Fruit fly (Drosophila melanogaster) whole organism, embryonic: ENCODE measurements around the gene FipoQ.
A peak's percentile ranks its signal among the peaks of the same experiment; 100 is the strongest.

ENCODE experiments used
- Ada2b ChIP-seq: fragments of 200-800 bp; sonication (Bioruptor generic); IDR thresholded peaks from 2 replicates; pipeline ENCODE4 v1.3.6; 2022; ENCODE audit warnings: missing biosample characterization, missing genetic modification characterization
- Aef1 ChIP-seq: fragments of 200-800 bp; sonication (Bioruptor generic); IDR thresholded peaks from 3 replicates; pipeline ENCODE4 v1.3.6; 2022; ENCODE audit warnings: missing biosample characterization, missing genetic modification characterization
- BtbVII ChIP-seq: fragments of 200-800 bp; sonication (Bioruptor generic); optimal IDR thresholded peaks from 3 replicates; lab custom pipeline; 2017; ENCODE audit warnings: missing biosample characterization, mild to moderate bottlenecking, missing genetic modification characterization
- CG10209 ChIP-seq: fragments of 200-800 bp; sonication (Bioruptor generic); optimal IDR thresholded peaks from 3 replicates; lab custom pipeline; 2017; ENCODE audit warnings: missing biosample characterization, mild to moderate bottlenecking, missing genetic modification characterization, missing genetic modification reagents
- CG1024 ChIP-seq: fragments of 200-800 bp; sonication (Bioruptor generic); IDR thresholded peaks from 2 replicates; pipeline ENCODE4 v1.3.6; 2022; ENCODE audit warnings: missing biosample characterization, missing genetic modification characterization
- CG10366 ChIP-seq: fragments of 200-800 bp; sonication (Bioruptor generic); IDR thresholded peaks from 2 replicates; pipeline ENCODE4 v1.3.6; 2022; ENCODE audit warnings: missing biosample characterization, missing genetic modification characterization
- CG10959 ChIP-seq: fragments of 200-800 bp; sonication (Bioruptor generic); IDR thresholded peaks from 2 replicates; pipeline ENCODE4 v1.3.6; 2022; ENCODE audit warnings: missing biosample characterization, missing genetic modification characterization
- CG14441 ChIP-seq: fragments of 200-800 bp; sonication (Bioruptor generic); IDR thresholded peaks from 2 replicates; pipeline ENCODE4 v1.3.6; 2022; ENCODE audit warnings: missing biosample characterization, missing genetic modification characterization
- CG14710 ChIP-seq: fragments of 200-800 bp; sonication (Bioruptor generic); optimal IDR thresholded peaks from 3 replicates; lab custom pipeline; 2019; ENCODE audit warnings: missing biosample characterization, mild to moderate bottlenecking, missing genetic modification characterization, moderate library complexity
- CG1529 ChIP-seq: fragments of 200-800 bp; sonication (Bioruptor generic); optimal IDR thresholded peaks from 3 replicates; lab custom pipeline; 2018; ENCODE audit warnings: missing biosample characterization, missing genetic modification characterization
- CG16779 ChIP-seq: fragments of 200-800 bp; sonication (Bioruptor generic); IDR thresholded peaks from 2 replicates; pipeline ENCODE4 v1.3.6; 2022; ENCODE audit warnings: missing biosample characterization, missing genetic modification characterization
- CG30020 ChIP-seq: fragments of 200-800 bp; optimal IDR thresholded peaks from 2 replicates; lab custom pipeline; 2019; ENCODE audit warnings: missing biosample characterization, mild to moderate bottlenecking, missing genetic modification characterization, moderate library complexity
- CG30403 ChIP-seq: fragments of 200-800 bp; sonication (Bioruptor generic); optimal IDR thresholded peaks from 3 replicates; lab custom pipeline; 2016; ENCODE audit warnings: missing biosample characterization, missing genetic modification characterization
- CG3847 ChIP-seq: fragments of 200-800 bp; sonication (Bioruptor generic); IDR thresholded peaks from 2 replicates; pipeline ENCODE4 v1.3.6; 2022; ENCODE audit warnings: missing biosample characterization, missing genetic modification characterization
- CG43689 ChIP-seq: fragments of 200-800 bp; sonication (Bioruptor generic); IDR thresholded peaks from 2 replicates; pipeline ENCODE4 v1.3.6; 2022; ENCODE audit warnings: missing biosample characterization, missing genetic modification characterization
- CG6272 ChIP-seq: fragments of 200-800 bp; sonication (Bioruptor generic); IDR thresholded peaks from 2 replicates; pipeline ENCODE4 v1.3.6; 2022; ENCODE audit warnings: missing biosample characterization, missing genetic modification characterization
- CG6791 ChIP-seq: fragments of 200-800 bp; sonication (Bioruptor generic); IDR thresholded peaks from 3 replicates; pipeline ENCODE4 v1.3.6; 2022; ENCODE audit warnings: missing biosample characterization, missing genetic modification characterization; ENCODE audit not compliant: partially characterized antibody
- CG6813 ChIP-seq: fragments of 200-800 bp; sonication (Bioruptor generic); optimal IDR thresholded peaks from 2 replicates; lab custom pipeline; 2017; ENCODE audit warnings: missing biosample characterization, missing genetic modification characterization, mild to moderate bottlenecking, moderate library complexity, missing genetic modification reagents
- CG7786 ChIP-seq: fragments of 200-800 bp; sonication (Bioruptor generic); optimal IDR thresholded peaks from 2 replicates; lab custom pipeline; 2016; ENCODE audit warnings: missing biosample characterization, missing genetic modification characterization
- CG7963 ChIP-seq: fragments of 200-800 bp; sonication (Bioruptor generic); IDR thresholded peaks from 3 replicates; pipeline ENCODE4 v1.3.6; 2022; ENCODE audit warnings: missing biosample characterization, missing genetic modification characterization; ENCODE audit not compliant: partially characterized antibody
- CG8281 ChIP-seq: fragments of 200-800 bp; sonication (Bioruptor generic); optimal IDR thresholded peaks from 2 replicates; lab custom pipeline; 2018; ENCODE audit warnings: missing biosample characterization, mild to moderate bottlenecking, missing genetic modification characterization, moderate library complexity
- CG8388 ChIP-seq: fragments of 200-800 bp; sonication (Bioruptor generic); optimal IDR thresholded peaks from 2 replicates; lab custom pipeline; 2019; ENCODE audit warnings: missing biosample characterization, mild to moderate bottlenecking, missing genetic modification characterization, moderate library complexity
- Ets65A ChIP-seq: fragments of 200-800 bp; sonication (Bioruptor generic); peaks from one replicate; lab custom pipeline; 2016; ENCODE audit warnings: missing biosample characterization, missing genetic modification characterization
- H15 ChIP-seq: fragments of 200-800 bp; sonication (Bioruptor generic); IDR thresholded peaks from 3 replicates; pipeline ENCODE4 v1.3.6; 2022; ENCODE audit warnings: missing biosample characterization, missing genetic modification characterization
- HHEX ChIP-seq: fragments of 200-800 bp; sonication (Bioruptor generic); optimal IDR thresholded peaks from 3 replicates; lab custom pipeline; 2017; ENCODE audit warnings: missing biosample characterization, mild to moderate bottlenecking, missing genetic modification characterization, missing genetic modification reagents
- HLH4C ChIP-seq: fragments of 200-800 bp; sonication (Bioruptor generic); IDR thresholded peaks from 3 replicates; pipeline ENCODE4 v1.3.6; 2022; ENCODE audit warnings: missing biosample characterization, missing genetic modification characterization; ENCODE audit not compliant: partially characterized antibody
- HLHmδ ChIP-seq: fragments of 200-800 bp; sonication (Bioruptor generic); optimal IDR thresholded peaks from 2 replicates; lab custom pipeline; 2018; ENCODE audit warnings: missing biosample characterization, mild to moderate bottlenecking, missing genetic modification characterization, moderate library complexity
- Hey ChIP-seq: fragments of 200-800 bp; sonication (Bioruptor generic); optimal IDR thresholded peaks from 3 replicates; lab custom pipeline; 2018; ENCODE audit warnings: missing biosample characterization, mild to moderate bottlenecking, missing genetic modification characterization
- Ravus ChIP-seq: fragments of 200-800 bp; sonication (Bioruptor generic); IDR thresholded peaks from 2 replicates; pipeline ENCODE4 v1.3.6; 2022; ENCODE audit warnings: missing biosample characterization, missing genetic modification characterization
- ap ChIP-seq: fragments of 200-800 bp; sonication (Bioruptor generic); IDR thresholded peaks from 2 replicates; pipeline ENCODE4 v1.3.6; 2022; ENCODE audit warnings: missing biosample characterization, missing genetic modification characterization
- ci ChIP-seq: fragments of 200-800 bp; sonication (Bioruptor generic); IDR thresholded peaks from 3 replicates; pipeline ENCODE4 v1.3.6; 2022; ENCODE audit warnings: missing biosample characterization, missing genetic modification characterization
- esg ChIP-seq: fragments of 200-800 bp; sonication (Bioruptor generic); conservative IDR thresholded peaks from 2 replicates; pipeline ENCODE4 v1.3.6; 2022; ENCODE audit warnings: missing biosample characterization, missing genetic modification characterization
- ewg ChIP-seq: fragments of 200-800 bp; sonication (Bioruptor generic); optimal IDR thresholded peaks from 3 replicates; lab custom pipeline; 2017; ENCODE audit warnings: mild to moderate bottlenecking, missing biosample characterization, missing genetic modification reagents, missing genetic modification characterization
- gem ChIP-seq: fragments of 200-800 bp; sonication (Bioruptor generic); optimal IDR thresholded peaks from 2 replicates; lab custom pipeline; 2019; ENCODE audit warnings: missing biosample characterization, mild to moderate bottlenecking, missing genetic modification characterization, moderate library complexity
- ind ChIP-seq: fragments of 200-800 bp; sonication (Bioruptor generic); optimal IDR thresholded peaks from 3 replicates; lab custom pipeline; 2016; ENCODE audit warnings: missing biosample characterization, missing genetic modification characterization
- lmd ChIP-seq: fragments of 200-800 bp; sonication (Bioruptor generic); IDR thresholded peaks from 2 replicates; pipeline ENCODE4 v1.3.6; 2022; ENCODE audit warnings: missing biosample characterization, missing genetic modification characterization
- otp ChIP-seq: fragments of 200-800 bp; sonication (Bioruptor generic); IDR thresholded peaks from 3 replicates; pipeline ENCODE4, ENCODE4 v1.3.6; 2022; ENCODE audit warnings: missing biosample characterization, missing genetic modification characterization
- pan ChIP-seq, 4 experiments: fragments of >200 bp in 3 of 4; fragments of 200-800 bp in 1 of 4; sonication (Bioruptor generic) in 1 of 4; optimal IDR thresholded peaks in 3 of 4; IDR thresholded peaks in 1 of 4; 2 replicates each; pipeline versions ENCODE4 v1.3.6 to Lab custom; 2017 to 2022; ENCODE audit warnings: missing biosample characterization in 2 of 4, missing genetic modification characterization in 2 of 4, mixed read lengths in 1 of 4
- prd ChIP-seq, 3 experiments: fragments of >200 bp in 2 of 3; fragments of 200-800 bp in 1 of 3; sonication (Bioruptor generic) in 1 of 3; optimal IDR thresholded peaks in 2 of 3; IDR thresholded peaks in 1 of 3; 2 replicates in 2 of 3; 3 replicates in 1 of 3; pipeline versions ENCODE4 v1.3.6 to Lab custom; 2017 to 2022; ENCODE audit warnings: missing biosample characterization in 1 of 3, missing genetic modification characterization in 1 of 3
- psq ChIP-seq: fragments of 200-800 bp; sonication (Bioruptor generic); optimal IDR thresholded peaks from 2 replicates; lab custom pipeline; 2017; ENCODE audit warnings: missing biosample characterization, missing genetic modification characterization
- pum ChIP-seq: fragments of 200-800 bp; sonication (Bioruptor generic); optimal IDR thresholded peaks from 2 replicates; lab custom pipeline; 2016; ENCODE audit warnings: missing biosample characterization, missing genetic modification characterization
- ranshi ChIP-seq: fragments of 200-800 bp; sonication (Bioruptor generic); IDR thresholded peaks from 2 replicates; pipeline ENCODE4 v1.3.6; 2022; ENCODE audit warnings: missing biosample characterization, missing genetic modification characterization
- row ChIP-seq: fragments of 200-800 bp; sonication (Bioruptor generic); IDR thresholded peaks from 3 replicates; pipeline ENCODE4 v1.3.6; 2022; ENCODE audit warnings: missing biosample characterization, missing genetic modification characterization
- sisA ChIP-seq: fragments of 200-800 bp; sonication (Bioruptor generic); IDR thresholded peaks from 2 replicates; pipeline ENCODE4 v1.3.6; 2022; ENCODE audit warnings: missing biosample characterization, missing genetic modification characterization
- slbo ChIP-seq: fragments of 200-800 bp; sonication (Bioruptor generic); IDR thresholded peaks from 2 replicates; pipeline ENCODE4 v1.3.6; 2022; ENCODE audit warnings: missing biosample characterization, missing genetic modification characterization
- stc ChIP-seq: fragments of 200-800 bp; sonication (Bioruptor generic); IDR thresholded peaks from 2 replicates; pipeline ENCODE4 v1.3.6; 2022; ENCODE audit warnings: missing biosample characterization, missing genetic modification characterization
- wor ChIP-seq: fragments of 200-800 bp; sonication (Bioruptor generic); IDR thresholded peaks from 2 replicates; pipeline ENCODE4 v1.3.6; 2022; ENCODE audit warnings: missing biosample characterization, missing genetic modification characterization

FipoQ gene

dm6 chr3R:29461069-29461468 lies 33.5 kb upstream of the FipoQ start (continued):
- no peak for TF ChIP-seq CG6813 (GFP tag; lab: Kevin White, UChicago)
- peak; percentile 16 for TF ChIP-seq CG8388
- TF ChIP-seq pum (GFP tag; lab: Kevin White, UChicago): no peak
- TF ChIP-seq HHEX (GFP tag; lab: Kevin White, UChicago): no peak
- TF ChIP-seq H15 (GFP tag; lab: Robert Waterston, UW): no peak
- no peak for TF ChIP-seq psq (GFP tag; lab: Kevin White, UChicago)
- TF ChIP-seq CG7786 (GFP tag; lab: Kevin White, UChicago): no peak
- no peak for TF ChIP-seq gem (tag; lab: Kevin White, UChicago)
- no peak for TF ChIP-seq prd (optimal IDR thresholded peaks at IDR 0.05; lab: Kevin White, UChicago)
- TF ChIP-seq prd (GFP tag; IDR thresholded peaks at IDR 0.05; lab: Robert Waterston, UW): 0 out of 3 replicates have a peak, but pooled peaks have one; percentile 22
- 0 out of 3 replicates have a peak, but pooled peaks have one; percentile 20 for TF ChIP-seq HLH4C (GFP tag; lab: Robert Waterston, UW)
- TF ChIP-seq CG30403 (GFP tag; lab: Kevin White, UChicago): no peak
- TF ChIP-seq CG6272 (GFP tag; lab: Robert Waterston, UW): 0 out of 2 replicates have a peak, but pooled peaks have one; percentile 19
- TF ChIP-seq Hey (tag; lab: Kevin White, UChicago): no peak
- TF ChIP-seq CG30020 (tag; lab: Kevin White, UChicago): no peak
- TF ChIP-seq CG14710 (tag; lab: Kevin White, UChicago): no peak
- TF ChIP-seq, all 482 proteins: peak for 19

- TF ChIP-seq CG1024 (GFP tag; lab: Robert Waterston, UW): peak; percentile 23; the same call in 1 of the 2 replicates
- TF ChIP-seq CG10366 (GFP tag; lab: Robert Waterston, UW): peak; percentile 13; the same call in 1 of the 2 replicates
- TF ChIP-seq row (GFP tag; lab: Robert Waterston, UW): peak; percentile 34; the same call in 1 of the 3 replicates
- peak; percentile 16; the same call in 1 of the 2 replicates for TF ChIP-seq CG3847
- TF ChIP-seq otp (GFP tag; lab: Robert Waterston, UW): 0 out of 3 replicates have a peak, but pooled peaks have one; percentile 36
- peak; percentile 15; the same call in 1 of the 3 replicates for TF ChIP-seq CG7963 (GFP tag; lab: Robert Waterston, UW)
- 0 out of 2 replicates have a peak, but pooled peaks have one; percentile 32 for TF ChIP-seq ranshi (GFP tag; lab: Robert Waterston, UW)
- TF ChIP-seq BtbVII (GFP tag; lab: Kevin White, UChicago): no peak
- TF ChIP-seq Ravus (GFP tag; lab: Robert Waterston, UW): no peak
- TF ChIP-seq CG16779: 0 out of 2 replicates have a peak, but pooled peaks have one; percentile 6
- TF ChIP-seq esg (GFP tag; lab: Robert Waterston, UW): peak; percentile 28; the same call in 1 of the 2 replicates
- TF ChIP-seq Ets65A (GFP tag; lab: Kevin White, UChicago): peak; percentile 7
- peak; percentile 29; the same call in 1 of the 3 replicates for TF ChIP-seq Aef1 (GFP tag; lab: Robert Waterston, UW)
- TF ChIP-seq ci (GFP tag; lab: Robert Waterston, UW): peak; percentile 48; the same call in 1 of the 3 replicates
- TF ChIP-seq CG6791: 0 out of 3 replicates have a peak, but pooled peaks have one; percentile 12
- no peak for TF ChIP-seq CG1529 (GFP tag; lab: Kevin White, UChicago)
- TF ChIP-seq ewg (GFP tag; lab: Kevin White, UChicago): no peak
- TF ChIP-seq HLHmδ: no peak
- no peak for TF ChIP-seq pan (optimal IDR thresholded peaks at IDR 0.05; lab: Kevin White, UChicago)
- peak in 1 of 2 experiments; percentile 16 for TF ChIP-seq pan (GFP tag; optimal IDR thresholded peaks at IDR 0.05 in 1 of 2, IDR thresholded peaks at IDR 0.05 in 1 of 2)
- TF ChIP-seq ind (GFP tag; lab: Kevin White, UChicago): peak; percentile 26
- no peak for TF ChIP-seq wor (GFP tag; lab: Robert Waterston, UW)
- TF ChIP-seq ap (GFP tag; lab: Robert Waterston, UW): no peak
- TF ChIP-seq slbo (GFP tag; lab: Robert Waterston, UW): peak; percentile 21; the same call in 1 of the 2 replicates
- 0 out of 2 replicates have a peak, but pooled peaks have one; percentile 33 for TF ChIP-seq stc (GFP tag; lab: Robert Waterston, UW)
- 0 out of 2 replicates have a peak, but pooled peaks have one; percentile 8 for TF ChIP-seq CG43689
- TF ChIP-seq CG14441 (GFP tag; lab: Robert Waterston, UW): 0 out of 2 replicates have a peak, but pooled peaks have one; percentile 30
- TF ChIP-seq sisA (GFP tag; lab: Robert Waterston, UW): peak; percentile 42; the same call in 1 of the 2 replicates
- TF ChIP-seq lmd: 0 out of 2 replicates have a peak, but pooled peaks have one; percentile 6
- peak; percentile 52; the same call in 1 of the 2 replicates for TF ChIP-seq Ada2b (GFP tag; lab: Robert Waterston, UW)
- TF ChIP-seq prd (optimal IDR thresholded peaks at IDR 0.05; lab: Kevin White, UChicago): no peak
- peak; percentile 31; the same call in 1 of the 3 replicates for TF ChIP-seq prd (GFP tag; IDR thresholded peaks at IDR 0.05; lab: Robert Waterston, UW)
- no peak for TF ChIP-seq CG10209 (GFP tag; lab: Kevin White, UChicago)
- TF ChIP-seq CG10959: peak; percentile 43; the same call in 1 of the 2 replicates
- no peak for TF ChIP-seq CG8281 (tag; lab: Kevin White, UChicago)
Observed at dm6 chr3R:29461846-29462245, 32.7 kb upstream of the FipoQ start.
